Worm (Caenorhabditis elegans) whole organism, young adult: Measurements from ENCODE around the gene F44G4.5.
A peak's percentile ranks its signal among the peaks of the same experiment; 100 is the strongest.

Source experiments
- B0336.3 ChIP-seq: fragments of 200-800 bp; sonication (Bioruptor generic); IDR thresholded peaks from 2 replicates; pipeline ENCODE4 v1.3.6; 2022; ENCODE audit warnings: missing genetic modification characterization, missing compliant biosample characterization
- F33H1.4 ChIP-seq: fragments of 200-800 bp; sonication (Bioruptor generic); IDR thresholded peaks from 2 replicates; pipeline ENCODE4 v1.3.6; 2022; ENCODE audit warnings: missing genetic modification reagents, missing genetic modification characterization, missing compliant biosample characterization
- F37B4.10 ChIP-seq: fragments of 200-800 bp; sonication (Bioruptor generic); IDR thresholded peaks from 2 replicates; pipeline ENCODE4 v1.3.6; 2022; ENCODE audit warnings: missing genetic modification characterization, missing compliant biosample characterization
- F49E8.2 ChIP-seq: sonication (generic microtip); optimal IDR thresholded peaks from 3 replicates; lab custom pipeline; 2017; ENCODE audit warnings: missing genetic modification characterization, mild to moderate bottlenecking, missing compliant biosample characterization, antibody characterized with exemption, moderate library complexity; ENCODE audit not compliant: insufficient read depth
- F57C9.4 ChIP-seq: sonication (generic microtip); optimal IDR thresholded peaks from 2 replicates; lab custom pipeline; 2017; ENCODE audit warnings: mild to moderate bottlenecking, missing genetic modification characterization, missing compliant biosample characterization
- K11D2.4 ChIP-seq: fragments of 200-800 bp; sonication (Bioruptor generic); IDR thresholded peaks from 2 replicates; pipeline ENCODE4 v1.3.6; 2022; ENCODE audit warnings: missing genetic modification reagents, missing genetic modification characterization, missing compliant biosample characterization
- T07F8.4 ChIP-seq: sonication (generic microtip); optimal IDR thresholded peaks from 2 replicates; lab custom pipeline; 2016; ENCODE audit warnings: mild to moderate bottlenecking, missing genetic modification characterization, moderate library complexity, missing compliant biosample characterization
- Y53G8AR.9 ChIP-seq: fragments of 200-800 bp; sonication (Bioruptor generic); conservative IDR thresholded peaks from 2 replicates; pipeline ENCODE4 v1.3.6; 2022; ENCODE audit warnings: missing genetic modification reagents, missing genetic modification characterization, missing compliant biosample characterization
- Y56A3A.18 ChIP-seq: fragments of 200-800 bp; sonication (Bioruptor generic); IDR thresholded peaks from 2 replicates; pipeline ENCODE4 v1.3.6; 2022; ENCODE audit warnings: missing genetic modification reagents, missing genetic modification characterization, missing compliant biosample characterization
- akir-1 ChIP-seq: fragments of 200-800 bp; sonication (Bioruptor generic); optimal IDR thresholded peaks from 2 replicates; lab custom pipeline; 2018; ENCODE audit warnings: mild to moderate bottlenecking, missing genetic modification characterization, moderate library complexity, missing compliant biosample characterization
- athp-1 ChIP-seq: sonication (generic microtip); optimal IDR thresholded peaks from 2 replicates; lab custom pipeline; 2017; ENCODE audit warnings: mild to moderate bottlenecking, missing genetic modification characterization, missing compliant biosample characterization
- attf-3 ChIP-seq: fragments of 200-800 bp; sonication (Bioruptor generic); conservative IDR thresholded peaks from 2 replicates; pipeline ENCODE4 v1.3.6; 2022; ENCODE audit warnings: missing genetic modification reagents, missing genetic modification characterization, missing compliant biosample characterization
- attf-5 ChIP-seq: fragments of 200-800 bp; sonication (Bioruptor generic); optimal IDR thresholded peaks from 2 replicates; lab custom pipeline; 2018; ENCODE audit warnings: mild to moderate bottlenecking, missing genetic modification characterization, missing compliant biosample characterization
- bed-2 ChIP-seq: fragments of 200-800 bp; sonication (Bioruptor generic); IDR thresholded peaks from 2 replicates; pipeline ENCODE4 v1.3.6; 2022; ENCODE audit warnings: missing genetic modification reagents, missing genetic modification characterization, missing compliant biosample characterization
- ccch-3 ChIP-seq: fragments of 200-800 bp; sonication (Bioruptor generic); optimal IDR thresholded peaks from 2 replicates; lab custom pipeline; 2018; ENCODE audit warnings: mild to moderate bottlenecking, missing genetic modification characterization, missing compliant biosample characterization
- ceh-79 ChIP-seq: sonication (generic microtip); optimal IDR thresholded peaks from 2 replicates; lab custom pipeline; 2017; ENCODE audit warnings: mild to moderate bottlenecking, missing genetic modification characterization, missing compliant biosample characterization
- dox-1 ChIP-seq: fragments of 200-800 bp; sonication (Bioruptor generic); IDR thresholded peaks from 2 replicates; pipeline ENCODE4 v1.3.6; 2022; ENCODE audit warnings: missing genetic modification reagents, missing genetic modification characterization, missing compliant biosample characterization
- dpl-1 ChIP-seq: fragments of 150-350 bp; optimal IDR thresholded peaks from 2 replicates; lab custom pipeline; 2014; ENCODE audit warnings: missing biosample characterization, missing genetic modification reagents, missing genetic modification characterization
- egl-44 ChIP-seq: fragments of 200-800 bp; sonication (Bioruptor generic); IDR thresholded peaks from 2 replicates; pipeline ENCODE4 v1.3.6; 2022; ENCODE audit warnings: missing genetic modification reagents, missing genetic modification characterization, missing compliant biosample characterization
- gei-17 ChIP-seq: fragments of 200-800 bp; sonication (Bioruptor generic); optimal IDR thresholded peaks from 2 replicates; lab custom pipeline; 2018; ENCODE audit warnings: mild to moderate bottlenecking, missing genetic modification characterization, missing compliant biosample characterization
- him-1 ChIP-seq: sonication (generic microtip); optimal IDR thresholded peaks from 2 replicates; lab custom pipeline; 2016; ENCODE audit warnings: missing genotype, missing genetic modification reagents, missing genetic modification characterization, missing compliant biosample characterization
- hlh-12 ChIP-seq: sonication (generic microtip); optimal IDR thresholded peaks from 2 replicates; lab custom pipeline; 2016; ENCODE audit warnings: missing genetic modification characterization, missing compliant biosample characterization
- hmg-1.2 ChIP-seq: fragments of 200-800 bp; sonication (Bioruptor generic); IDR thresholded peaks from 2 replicates; pipeline ENCODE4 v1.3.6; 2022; ENCODE audit warnings: missing genetic modification reagents, missing genetic modification characterization, missing compliant biosample characterization
- hmg-20 ChIP-seq: fragments of 200-800 bp; sonication (Bioruptor generic); IDR thresholded peaks from 2 replicates; pipeline ENCODE4 v1.3.6; 2022; ENCODE audit warnings: missing genetic modification reagents, missing genetic modification characterization, missing compliant biosample characterization
- let-526 ChIP-seq: fragments of 200-800 bp; sonication (Bioruptor generic); IDR thresholded peaks from 2 replicates; pipeline ENCODE4 v1.3.6; 2022; ENCODE audit warnings: missing genetic modification reagents, missing genetic modification characterization, missing compliant biosample characterization
- let-607 ChIP-seq, 2 experiments: fragments of 200-800 bp in 1 of 2; sonication (Bioruptor generic) in 1 of 2; sonication (generic microtip) in 1 of 2; optimal IDR thresholded peaks; 2 replicates each; lab custom pipeline; 2016 to 2018; ENCODE audit warnings: mild to moderate bottlenecking in 2 of 2, missing compliant biosample characterization in 2 of 2, missing genetic modification characterization in 2 of 2, moderate library complexity in 2 of 2, missing genotype in 1 of 2
- lin-35 ChIP-seq, 3 experiments: fragments of 150-350 bp in 2 of 3; sonication (generic microtip) in 1 of 3; optimal IDR thresholded peaks; 2 replicates each; lab custom pipeline; 2014 to 2018; ENCODE audit warnings: missing biosample characterization in 3 of 3, missing genetic modification characterization in 3 of 3, missing genetic modification reagents in 3 of 3
- lin-40 ChIP-seq: sonication (generic microtip); optimal IDR thresholded peaks from 2 replicates; lab custom pipeline; 2016; ENCODE audit warnings: missing genetic modification characterization, mild to moderate bottlenecking, missing compliant biosample characterization, missing genotype, missing genetic modification reagents
- lir-1 ChIP-seq: fragments of 200-800 bp; sonication (Bioruptor generic); conservative IDR thresholded peaks from 2 replicates; pipeline ENCODE4 v1.3.6; 2022; ENCODE audit warnings: missing genetic modification reagents, missing genetic modification characterization, missing compliant biosample characterization
- madf-10 ChIP-seq: sonication (generic microtip); optimal IDR thresholded peaks from 2 replicates; lab custom pipeline; 2016; ENCODE audit warnings: mild to moderate bottlenecking, missing genetic modification characterization, missing compliant biosample characterization
- nhr-120 ChIP-seq: fragments of 200-800 bp; sonication (Bioruptor generic); IDR thresholded peaks from 2 replicates; pipeline ENCODE4 v1.3.6; 2022; ENCODE audit warnings: missing genetic modification characterization, missing compliant biosample characterization
- nhr-80 ChIP-seq: sonication (generic microtip); optimal IDR thresholded peaks from 2 replicates; lab custom pipeline; 2016; ENCODE audit warnings: missing genetic modification characterization, missing compliant biosample characterization
- nhr-90 ChIP-seq: sonication (generic microtip); optimal IDR thresholded peaks from 2 replicates; lab custom pipeline; 2016; ENCODE audit warnings: missing genotype, mild to moderate bottlenecking, missing genetic modification characterization, missing compliant biosample characterization
- pbrm-1 ChIP-seq: fragments of 200-800 bp; sonication (Bioruptor generic); IDR thresholded peaks from 2 replicates; pipeline ENCODE4 v1.3.6; 2022; ENCODE audit warnings: missing genetic modification reagents, missing genetic modification characterization, missing compliant biosample characterization
- pha-4 ChIP-seq: fragments of 150-350 bp; sonication (generic microtip); optimal IDR thresholded peaks from 2 replicates; lab custom pipeline; 2014; ENCODE audit warnings: missing biosample characterization, missing genetic modification reagents, missing genetic modification characterization
- rcor-1 ChIP-seq: fragments of 200-800 bp; sonication (Bioruptor generic); IDR thresholded peaks from 2 replicates; pipeline ENCODE4 v1.3.6; 2022; ENCODE audit warnings: missing genetic modification reagents, missing genetic modification characterization, missing compliant biosample characterization
- rec-8 ChIP-seq, 2 experiments: sonication (generic microtip); optimal IDR thresholded peaks; 2 replicates each; lab custom pipeline; 2016; ENCODE audit warnings: mild to moderate bottlenecking in 2 of 2, missing genetic modification characterization in 2 of 2, missing genetic modification reagents in 2 of 2, missing genotype in 2 of 2, missing biosample characterization in 1 of 2, missing compliant biosample characterization in 1 of 2, moderate library complexity in 1 of 2
- snpc-1.3 ChIP-seq: sonication (generic microtip); optimal IDR thresholded peaks from 2 replicates; lab custom pipeline; 2017; ENCODE audit warnings: missing genetic modification characterization, mild to moderate bottlenecking, missing compliant biosample characterization, antibody characterized with exemption, moderate library complexity, missing genotype, missing genetic modification reagents; ENCODE audit not compliant: insufficient read depth
- tbp1 ChIP-seq: fragments of 200-800 bp; sonication (Bioruptor generic); optimal IDR thresholded peaks from 2 replicates; lab custom pipeline; 2018; ENCODE audit warnings: mild to moderate bottlenecking, missing genetic modification characterization, missing compliant biosample characterization

Gene F44G4.5

ce11 chrII:9000331-9000730 lies at the start of gene F44G4.5:
Gene F44G4.5 (minus strand): TSS chrII:9000431.
- TF ChIP-seq egl-44 (GFP tag; lab: Robert Waterston, UW) (no peak), lir-1 (GFP tag; lab: Robert Waterston, UW) (no peak), bed-2 (no peak), nhr-90 (tag; lab: Kevin White, UChicago) (no peak), pbrm-1 (GFP tag; lab: Robert Waterston, UW) (no peak), akir-1 (GFP tag; lab: Kevin White, UChicago) (no peak), athp-1 (tag; lab: Kevin White, UChicago) (no peak), lin-40 (no peak), tbp1 (GFP tag; lab: Kevin White, UChicago) (no peak), him-1 (tag; lab: Kevin White, UChicago) (no peak)
- TF ChIP-seq, all 124 proteins: peak for 0

- TF ChIP-seq nhr-80 (tag; lab: Kevin White, UChicago) (peak; percentile 53), Y53G8AR.9 (GFP tag; lab: Robert Waterston, UW) (0 out of 2 replicates have a peak, but pooled peaks have one; percentile 20), F57C9.4 (tag; lab: Kevin White, UChicago) (no peak)
Measured at ce11 chrII:9042059-9042458, 41.8 kb upstream of the F44G4.5 start.

- no peak for TF ChIP-seq ceh-79
Measured at ce11 chrII:9041306-9041705, 41.1 kb upstream of the F44G4.5 start, which contains the start of gene F37B12.3. Gene F37B12.3 (minus strand): TSS chrII:9041406.

ce11 chrII:9038736-9039135 lies 38.5 kb upstream of the F44G4.5 start:
- TF ChIP-seq let-526 (GFP tag; lab: Robert Waterston, UW) (no peak), rcor-1 (GFP tag; lab: Robert Waterston, UW) (no peak), let-607 (tag; optimal IDR thresholded peaks at IDR 0.05; lab: Kevin White, UChicago) (no peak), K11D2.4 (no peak), Y53G8AR.9 (GFP tag; lab: Robert Waterston, UW) (no peak), attf-3 (no peak), Y56A3A.18 (no peak), nhr-120 (GFP tag; lab: Robert Waterston, UW) (no peak), F33H1.4 (no peak), rec-8 (tag; optimal IDR thresholded peaks at IDR 0.05; lab: Kevin White, UChicago) (no peak), attf-5 (GFP tag; lab: Kevin White, UChicago) (no peak), snpc-1.3 (tag; lab: Kevin White, UChicago) (no peak), lin-35 (GFP tag; optimal IDR thresholded peaks at IDR 0.05; lab: Kevin White, UChicago) (no peak), B0336.3 (GFP tag; lab: Robert Waterston, UW) (no peak), F37B4.10 (GFP tag; lab: Robert Waterston, UW) (no peak), madf-10 (tag; lab: Kevin White, UChicago) (no peak), hmg-20 (GFP tag; lab: Robert Waterston, UW) (no peak)

ce11 chrII:9038201-9038600 lies 38.0 kb upstream of the F44G4.5 start, which contains the start of gene gcs-1:
Gene gcs-1 (minus strand): TSS chrII:9038301.
- no peak for TF ChIP-seq F49E8.2 (tag; lab: Kevin White, UChicago)
- no peak for TF ChIP-seq pha-4 (tag; lab: Kevin White, UChicago)
- TF ChIP-seq dpl-1: no peak
- TF ChIP-seq F33H1.4: no peak
- TF ChIP-seq hlh-12 (tag; lab: Kevin White, UChicago): no peak
- TF ChIP-seq him-1 (tag; lab: Kevin White, UChicago): no peak
- TF ChIP-seq gei-17 (GFP tag; lab: Kevin White, UChicago): no peak
- no peak for TF ChIP-seq T07F8.4 (tag; lab: Kevin White, UChicago)
- no peak for TF ChIP-seq hmg-1.2 (GFP tag; lab: Robert Waterston, UW)
- no peak for TF ChIP-seq ccch-3
- no peak for TF ChIP-seq dox-1 (GFP tag; lab: Robert Waterston, UW)
